Fruit fly (Drosophila melanogaster) whole organism, embryonic: ENCODE results near the gene p24-1.

Experiments used
- Ada2b ChIP-seq: fragments of 200-800 bp; sonication (Bioruptor generic); IDR thresholded peaks from 2 replicates; pipeline ENCODE4 v1.3.6; 2022; ENCODE audit warnings: missing biosample characterization, missing genetic modification characterization
- CG1024 ChIP-seq: fragments of 200-800 bp; sonication (Bioruptor generic); IDR thresholded peaks from 2 replicates; pipeline ENCODE4 v1.3.6; 2022; ENCODE audit warnings: missing biosample characterization, missing genetic modification characterization
- CG12391 ChIP-seq: fragments of 200-800 bp; sonication (Bioruptor generic); optimal IDR thresholded peaks from 3 replicates; lab custom pipeline; 2018; ENCODE audit warnings: missing biosample characterization, mild to moderate bottlenecking, missing genetic modification characterization, moderate library complexity
- CG13296 ChIP-seq: fragments of 200-800 bp; sonication (Bioruptor generic); optimal IDR thresholded peaks from 3 replicates; lab custom pipeline; 2018; ENCODE audit warnings: missing biosample characterization, mild to moderate bottlenecking, missing genetic modification characterization
- CG14050 ChIP-seq: fragments of 200-800 bp; sonication (Bioruptor generic); IDR thresholded peaks from 3 replicates; pipeline ENCODE4 v1.3.6; 2022; ENCODE audit warnings: missing biosample characterization, missing genetic modification characterization
- CG14441 ChIP-seq: fragments of 200-800 bp; sonication (Bioruptor generic); IDR thresholded peaks from 2 replicates; pipeline ENCODE4 v1.3.6; 2022; ENCODE audit warnings: missing biosample characterization, missing genetic modification characterization
- CG15269 ChIP-seq: fragments of 200-800 bp; sonication (Bioruptor generic); optimal IDR thresholded peaks from 2 replicates; lab custom pipeline; 2018; ENCODE audit warnings: missing biosample characterization, mild to moderate bottlenecking, missing genetic modification characterization, moderate library complexity
- CG17361 ChIP-seq: fragments of 200-800 bp; sonication (Bioruptor generic); IDR thresholded peaks from 3 replicates; pipeline ENCODE4 v1.3.6; 2022; ENCODE audit warnings: missing biosample characterization, missing genetic modification characterization
- CG2712 ChIP-seq: fragments of 200-800 bp; optimal IDR thresholded peaks from 3 replicates; lab custom pipeline; 2019; ENCODE audit warnings: missing biosample characterization, mild to moderate bottlenecking, missing genetic modification characterization, moderate library complexity
- CG32532 ChIP-seq: fragments of 200-800 bp; sonication (Bioruptor generic); IDR thresholded peaks from 2 replicates; pipeline ENCODE4 v1.3.6; 2022; ENCODE audit warnings: missing biosample characterization, missing genetic modification characterization
- CG32772 ChIP-seq: fragments of 200-800 bp; sonication (Bioruptor generic); IDR thresholded peaks from 2 replicates; pipeline ENCODE4 v1.3.6; 2022; ENCODE audit warnings: missing biosample characterization, missing genetic modification characterization
- CG34422 ChIP-seq: fragments of 200-800 bp; sonication (Bioruptor generic); IDR thresholded peaks from 3 replicates; pipeline ENCODE4 v1.3.6; 2022; ENCODE audit warnings: missing biosample characterization, missing genetic modification characterization
- CG4404 ChIP-seq: fragments of 200-800 bp; sonication (Bioruptor generic); IDR thresholded peaks from 2 replicates; pipeline ENCODE4 v1.3.6; 2022; ENCODE audit warnings: missing biosample characterization, missing genetic modification characterization
- CG5953 ChIP-seq: fragments of 200-800 bp; sonication (Bioruptor generic); IDR thresholded peaks from 2 replicates; pipeline ENCODE4 v1.3.6; 2022; ENCODE audit warnings: missing biosample characterization, missing genetic modification characterization
- CG7786 ChIP-seq: fragments of 200-800 bp; sonication (Bioruptor generic); optimal IDR thresholded peaks from 2 replicates; lab custom pipeline; 2016; ENCODE audit warnings: missing biosample characterization, missing genetic modification characterization
- Gug ChIP-seq: fragments of 200-800 bp; sonication (Bioruptor generic); IDR thresholded peaks from 4 replicates; pipeline ENCODE4 v1.3.6; 2022; ENCODE audit warnings: missing biosample characterization, missing genetic modification characterization
- H2.0 ChIP-seq: fragments of 200-800 bp; sonication (Bioruptor generic); IDR thresholded peaks from 2 replicates; pipeline ENCODE4 v1.3.6; 2022; ENCODE audit warnings: missing biosample characterization, missing genetic modification characterization
- Hr3 ChIP-seq: fragments of 200-800 bp; sonication (Bioruptor generic); optimal IDR thresholded peaks from 3 replicates; lab custom pipeline; 2016; ENCODE audit warnings: missing biosample characterization, missing genetic modification characterization
- Hr39 ChIP-seq: fragments of >200 bp; optimal IDR thresholded peaks from 2 replicates; lab custom pipeline; 2017
- MBD-R2 ChIP-seq: fragments of 200-800 bp; sonication (Bioruptor generic); IDR thresholded peaks from 2 replicates; pipeline ENCODE4 v1.3.6; 2022; ENCODE audit warnings: missing biosample characterization, missing genetic modification characterization
- Oaz ChIP-seq: fragments of 200-800 bp; sonication (Bioruptor generic); IDR thresholded peaks from 2 replicates; pipeline ENCODE4 v1.3.6; 2022; ENCODE audit warnings: missing biosample characterization, missing genetic modification characterization
- Oli ChIP-seq: fragments of 200-800 bp; sonication (Bioruptor generic); optimal IDR thresholded peaks from 2 replicates; lab custom pipeline; 2018; ENCODE audit warnings: missing biosample characterization, mild to moderate bottlenecking, missing genetic modification characterization, moderate library complexity
- Pdp1 ChIP-seq, 2 experiments: fragments of 200-800 bp; sonication (Bioruptor generic); optimal IDR thresholded peaks; 3 replicates each; lab custom pipeline; 2016; ENCODE audit warnings: missing biosample characterization in 2 of 2, missing genetic modification characterization in 2 of 2, mild to moderate bottlenecking in 1 of 2, moderate library complexity in 1 of 2
- Sin3A ChIP-seq: fragments of >200 bp; optimal IDR thresholded peaks from 2 replicates; lab custom pipeline; 2018
- Sox102F ChIP-seq: fragments of 200-800 bp; sonication (Bioruptor generic); optimal IDR thresholded peaks from 2 replicates; lab custom pipeline; 2018; ENCODE audit warnings: missing biosample characterization, mild to moderate bottlenecking, missing genetic modification characterization, moderate library complexity
- Xrp1 ChIP-seq: fragments of 200-800 bp; sonication (Bioruptor generic); IDR thresholded peaks from 2 replicates; pipeline ENCODE4 v1.3.6; 2022; ENCODE audit warnings: missing biosample characterization, missing genetic modification characterization
- amos ChIP-seq: fragments of 200-800 bp; sonication (Bioruptor generic); IDR thresholded peaks from 2 replicates; pipeline ENCODE4 v1.3.6; 2022; ENCODE audit warnings: missing biosample characterization, missing genetic modification characterization; ENCODE audit not compliant: partially characterized antibody
- aop ChIP-seq: fragments of 200-800 bp; sonication (Bioruptor generic); IDR thresholded peaks from 2 replicates; pipeline ENCODE4 v1.3.6; 2022; ENCODE audit warnings: missing biosample characterization, missing genetic modification characterization
- ase ChIP-seq: fragments of 200-800 bp; sonication (Bioruptor generic); IDR thresholded peaks from 3 replicates; pipeline ENCODE4 v1.3.6; 2022; ENCODE audit warnings: missing biosample characterization, missing genetic modification characterization
- bcd ChIP-seq: fragments of 200-800 bp; sonication (Bioruptor generic); optimal IDR thresholded peaks from 2 replicates; lab custom pipeline; 2017; ENCODE audit warnings: missing biosample characterization, mild to moderate bottlenecking, missing genetic modification characterization
- ci ChIP-seq: fragments of 200-800 bp; sonication (Bioruptor generic); IDR thresholded peaks from 3 replicates; pipeline ENCODE4 v1.3.6; 2022; ENCODE audit warnings: missing biosample characterization, missing genetic modification characterization
- dm ChIP-seq: fragments of 200-800 bp; sonication (Bioruptor generic); optimal IDR thresholded peaks from 3 replicates; lab custom pipeline; 2016; ENCODE audit warnings: missing biosample characterization, missing genetic modification characterization
- dmrt99B ChIP-seq: fragments of 200-800 bp; sonication (Bioruptor generic); optimal IDR thresholded peaks from 2 replicates; lab custom pipeline; 2018; ENCODE audit warnings: missing biosample characterization, mild to moderate bottlenecking, missing genetic modification characterization, moderate library complexity
- dpn ChIP-seq, 2 experiments: fragments of 200-800 bp; sonication (Bioruptor generic); optimal IDR thresholded peaks; 3 replicates each; lab custom pipeline; 2016; ENCODE audit warnings: missing biosample characterization in 2 of 2, missing genetic modification characterization in 2 of 2
- grau ChIP-seq: fragments of 200-800 bp; optimal IDR thresholded peaks from 3 replicates; lab custom pipeline; 2019; ENCODE audit warnings: missing biosample characterization, mild to moderate bottlenecking, missing genetic modification characterization, moderate library complexity
- ind ChIP-seq: fragments of 200-800 bp; sonication (Bioruptor generic); optimal IDR thresholded peaks from 3 replicates; lab custom pipeline; 2016; ENCODE audit warnings: missing biosample characterization, missing genetic modification characterization
- lbe ChIP-seq: fragments of 200-800 bp; sonication (Bioruptor generic); optimal IDR thresholded peaks from 2 replicates; lab custom pipeline; 2016; ENCODE audit warnings: missing biosample characterization, mild to moderate bottlenecking, missing genetic modification characterization
- mirr ChIP-seq: fragments of 200-800 bp; sonication (Bioruptor generic); optimal IDR thresholded peaks from 3 replicates; lab custom pipeline; 2018; ENCODE audit warnings: missing biosample characterization, mild to moderate bottlenecking, missing genetic modification characterization
- nerfin-1 ChIP-seq: fragments of 200-800 bp; sonication (Bioruptor generic); optimal IDR thresholded peaks from 3 replicates; lab custom pipeline; 2019; ENCODE audit warnings: missing biosample characterization, mild to moderate bottlenecking, missing genetic modification characterization, moderate library complexity
- nmo ChIP-seq: fragments of 200-800 bp; sonication (Bioruptor generic); optimal IDR thresholded peaks from 2 replicates; lab custom pipeline; 2018; ENCODE audit warnings: missing biosample characterization, mild to moderate bottlenecking, missing genetic modification characterization, moderate library complexity
- pan ChIP-seq, 4 experiments: fragments of >200 bp in 3 of 4; fragments of 200-800 bp in 1 of 4; sonication (Bioruptor generic) in 1 of 4; optimal IDR thresholded peaks in 3 of 4; IDR thresholded peaks in 1 of 4; 2 replicates each; pipeline versions ENCODE4 v1.3.6 to Lab custom; 2017 to 2022; ENCODE audit warnings: missing biosample characterization in 2 of 4, missing genetic modification characterization in 2 of 4, mixed read lengths in 1 of 4
- pzg ChIP-seq: fragments of 200-800 bp; sonication (Bioruptor generic); optimal IDR thresholded peaks from 3 replicates; lab custom pipeline; 2018; ENCODE audit warnings: missing biosample characterization, mild to moderate bottlenecking, missing genetic modification characterization, moderate library complexity
- row ChIP-seq: fragments of 200-800 bp; sonication (Bioruptor generic); IDR thresholded peaks from 3 replicates; pipeline ENCODE4 v1.3.6; 2022; ENCODE audit warnings: missing biosample characterization, missing genetic modification characterization
- schlank ChIP-seq: fragments of 200-800 bp; sonication (Bioruptor generic); optimal IDR thresholded peaks from 2 replicates; lab custom pipeline; 2018; ENCODE audit warnings: missing biosample characterization, mild to moderate bottlenecking, missing genetic modification characterization
- sens ChIP-seq: fragments of 200-800 bp; sonication (Bioruptor generic); peaks from one replicate; lab custom pipeline; 2016; ENCODE audit warnings: missing biosample characterization, missing genetic modification characterization
- sisA ChIP-seq: fragments of 200-800 bp; sonication (Bioruptor generic); IDR thresholded peaks from 2 replicates; pipeline ENCODE4 v1.3.6; 2022; ENCODE audit warnings: missing biosample characterization, missing genetic modification characterization
- sob ChIP-seq: fragments of 200-800 bp; sonication (Bioruptor generic); IDR thresholded peaks from 2 replicates; pipeline ENCODE4 v1.3.6; 2022; ENCODE audit warnings: missing biosample characterization, missing genetic modification characterization
- stc ChIP-seq: fragments of 200-800 bp; sonication (Bioruptor generic); IDR thresholded peaks from 2 replicates; pipeline ENCODE4 v1.3.6; 2022; ENCODE audit warnings: missing biosample characterization, missing genetic modification characterization
- stwl ChIP-seq: fragments of 200-800 bp; sonication (Bioruptor generic); optimal IDR thresholded peaks from 3 replicates; lab custom pipeline; 2018; ENCODE audit warnings: missing biosample characterization, mild to moderate bottlenecking, missing genetic modification characterization, moderate library complexity

Gene p24-1

dm6 chrX:11846049-11846718, 6.1 kb downstream of the p24-1 start, which contains the start of gene CG15740 (continued):
- TF ChIP-seq pan (optimal IDR thresholded peaks at IDR 0.05; lab: Kevin White, UChicago) (no peak), pan (GFP tag; optimal IDR thresholded peaks at IDR 0.05 in 1 of 2, IDR thresholded peaks at IDR 0.05 in 1 of 2) (peak in 1 of 2 experiments; percentile 55), dmrt99B (tag; lab: Kevin White, UChicago) (peak; percentile 79), CG34422 (GFP tag; lab: Robert Waterston, UW) (peak; percentile 51; the same call in 1 of the 3 replicates), H2.0 (GFP tag; lab: Robert Waterston, UW) (peak; percentile 44; the same call in 1 of the 2 replicates), nmo (GFP tag; lab: Kevin White, UChicago) (peak; percentile 45), grau (tag; lab: Kevin White, UChicago) (peak; percentile 1), mirr (no peak), Xrp1 (peak; percentile 39; the same call in 1 of the 2 replicates), CG14050 (peak; percentile 29; the same call in 2 of the 3 replicates), ind (peak; percentile 23), Sin3A (lab: Kevin White, UChicago) (no peak), CG2712 (tag; lab: Kevin White, UChicago) (no peak), pzg (GFP tag; lab: Kevin White, UChicago) (no peak), CG13296 (GFP tag; lab: Kevin White, UChicago) (peak; percentile 17), CG7786 (GFP tag; lab: Kevin White, UChicago) (no peak), ase (GFP tag; lab: Robert Waterston, UW) (0 out of 3 replicates have a peak, but pooled peaks have one; percentile 42), bcd (GFP tag; lab: Kevin White, UChicago) (peak; percentile 41), Ada2b (GFP tag; lab: Robert Waterston, UW) (peak; percentile 62), CG4404 (0 out of 2 replicates have a peak, but pooled peaks have one; percentile 21), nerfin-1 (tag; lab: Kevin White, UChicago) (peak; percentile 1), CG32532 (GFP tag; lab: Robert Waterston, UW) (peak; percentile 51; the same call in 1 of the 2 replicates), row (GFP tag; lab: Robert Waterston, UW) (peak; percentile 63), stc (GFP tag; lab: Robert Waterston, UW) (peak; percentile 62; the same call in 1 of the 2 replicates), dm (GFP tag; lab: Kevin White, UChicago) (no peak), Oli (tag; lab: Kevin White, UChicago) (peak; percentile 58), Oaz (GFP tag; lab: Robert Waterston, UW) (0 out of 2 replicates have a peak, but pooled peaks have one; percentile 29), CG32772 (GFP tag; lab: Robert Waterston, UW) (0 out of 2 replicates have a peak, but pooled peaks have one; percentile 20), Hr3 (GFP tag; lab: Kevin White, UChicago) (peak; percentile 13), sisA (GFP tag; lab: Robert Waterston, UW) (peak; percentile 71), CG1024 (GFP tag; lab: Robert Waterston, UW) (0 out of 2 replicates have a peak, but pooled peaks have one; percentile 16), amos (no peak), lbe (GFP tag; lab: Kevin White, UChicago) (no peak), CG14441 (GFP tag; lab: Robert Waterston, UW) (peak; percentile 73), MBD-R2 (GFP tag; lab: Robert Waterston, UW) (peak; percentile 15; the same call in 1 of the 2 replicates), schlank (no peak), ci (GFP tag; lab: Robert Waterston, UW) (peak; percentile 62; the same call in 1 of the 3 replicates), Pdp1 (GFP tag; optimal IDR thresholded peaks at IDR 0.05; lab: Kevin White, UChicago) (peak in 1 of 2 experiments; percentile 33), Hr39 (no peak), CG17361 (GFP tag; lab: Robert Waterston, UW) (peak; percentile 44; the same call in 2 of the 3 replicates), dpn (GFP tag; optimal IDR thresholded peaks at IDR 0.05; lab: Kevin White, UChicago) (peak; percentile 28 to 64), Sox102F (GFP tag; lab: Kevin White, UChicago) (peak; percentile 63), Gug (no peak; the same call in 3 of the 4 replicates), aop (GFP tag; lab: Robert Waterston, UW) (no peak), sens (peak; percentile 76), sob (GFP tag; lab: Robert Waterston, UW) (peak; percentile 25; the same call in 1 of the 2 replicates), stwl (tag; lab: Kevin White, UChicago) (no peak), CG12391 (tag; lab: Kevin White, UChicago) (peak; percentile 12), CG5953 (GFP tag; lab: Robert Waterston, UW) (peak; percentile 33; the same call in 1 of the 2 replicates), CG15269 (tag; lab: Kevin White, UChicago) (peak; percentile 56)
